Fruit fly (Drosophila melanogaster) whole organism, wandering third instar larva: ENCODE measurements around the gene Agpat2.

Experiments used
- Abd-B ChIP-seq: fragments of >200 bp; optimal IDR thresholded peaks from 2 replicates; lab custom pipeline; 2017; ENCODE audit warnings: missing biosample characterization, missing genetic modification characterization
- CG9705 ChIP-seq: fragments of 200-800 bp; sonication (Bioruptor generic); optimal IDR thresholded peaks from 2 replicates; lab custom pipeline; 2018; ENCODE audit warnings: missing biosample characterization, mild to moderate bottlenecking, missing genetic modification characterization
- GATAd ChIP-seq: sonication (Bioruptor generic); optimal IDR thresholded peaks from 2 replicates; lab custom pipeline; 2016; ENCODE audit warnings: missing biosample characterization, missing genetic modification characterization
- Jra ChIP-seq: sonication (Bioruptor generic); optimal IDR thresholded peaks from 2 replicates; lab custom pipeline; 2016; ENCODE audit warnings: missing biosample characterization, missing genetic modification characterization
- Myc ChIP-seq: fragments of >200 bp; optimal IDR thresholded peaks from 2 replicates; lab custom pipeline; 2017
- dl ChIP-seq, 2 experiments: fragments of 175-275, 200-275 bp in 1 of 2; fragments of 200-275 bp in 1 of 2; sonication (Bioruptor generic); optimal IDR thresholded peaks; lab custom pipeline; 2018; ENCODE audit warnings: mild to moderate bottlenecking in 2 of 2, missing biosample characterization in 2 of 2, missing genetic modification characterization in 2 of 2, moderate library complexity in 2 of 2; ENCODE audit not compliant: partially characterized antibody in 2 of 2, insufficient read depth in 1 of 2
- ey ChIP-seq: fragments of 200-800 bp; sonication (Bioruptor generic); optimal IDR thresholded peaks from 2 replicates; lab custom pipeline; 2016; ENCODE audit warnings: missing biosample characterization, missing genetic modification characterization
- fru ChIP-seq: fragments of 200-800 bp; sonication (Bioruptor generic); optimal IDR thresholded peaks from 3 replicates; lab custom pipeline; 2016; ENCODE audit warnings: missing biosample characterization, mild to moderate bottlenecking, missing genetic modification characterization
- pan ChIP-seq: fragments of >200 bp; optimal IDR thresholded peaks from 2 replicates; lab custom pipeline; 2017
- psq ChIP-seq: fragments of 200-800 bp; sonication (Bioruptor generic); optimal IDR thresholded peaks from 3 replicates; lab custom pipeline; 2017; ENCODE audit warnings: missing biosample characterization, mild to moderate bottlenecking, missing genetic modification characterization, moderate library complexity
- usp ChIP-seq: fragments of >200 bp; optimal IDR thresholded peaks from 2 replicates; lab custom pipeline; 2017; ENCODE audit warnings: missing biosample characterization, missing genetic modification characterization

dm6 chr2L:8420259-8420930 is 43.4 kb downstream of the Agpat2 start:
- TF ChIP-seq dl (GFP tag; optimal IDR thresholded peaks at IDR 0.05; lab: Kevin White, UChicago; ENCODE audit: insufficient read depth in 1 of 2, partially characterized antibody in 2 of 2) (peak; percentile 31 to 83), pan (lab: Kevin White, UChicago) (no peak), Jra (GFP tag; lab: Kevin White, UChicago) (no peak), GATAd (GFP tag; lab: Kevin White, UChicago) (no peak), CG9705 (GFP tag; lab: Kevin White, UChicago) (no peak), psq (GFP tag; lab: Kevin White, UChicago) (peak; percentile 59), Myc (lab: Kevin White, UChicago) (no peak), fru (GFP tag; lab: Kevin White, UChicago) (no peak), usp (GFP tag; lab: Kevin White, UChicago) (no peak), Abd-B (GFP tag; lab: Kevin White, UChicago) (no peak), ey (no peak)
